Fruit fly (Drosophila melanogaster) whole organism, embryonic: Measurements from ENCODE around the gene CG32373.
A peak's percentile ranks its signal among the peaks of the same experiment; 100 is the strongest.

ENCODE experiments used
- Adf1 ChIP-seq: fragments of 200-800 bp; sonication (Bioruptor generic); IDR thresholded peaks from 2 replicates; pipeline ENCODE4 v1.3.6; 2022; ENCODE audit warnings: missing biosample characterization, missing genetic modification characterization
- Blimp-1 ChIP-seq: fragments of 200-800 bp; sonication (Bioruptor generic); optimal IDR thresholded peaks from 3 replicates; lab custom pipeline; 2018; ENCODE audit warnings: missing biosample characterization, missing genetic modification characterization, mild to moderate bottlenecking, moderate library complexity, missing genetic modification reagents
- CG10321 ChIP-seq: fragments of 200-800 bp; sonication (Bioruptor generic); IDR thresholded peaks from 2 replicates; pipeline ENCODE4 v1.3.6; 2022; ENCODE audit warnings: missing biosample characterization, missing genetic modification characterization
- CG11247 ChIP-seq: fragments of 200-800 bp; sonication (Bioruptor generic); IDR thresholded peaks from 2 replicates; pipeline ENCODE4 v1.3.6; 2022; ENCODE audit warnings: missing biosample characterization, missing genetic modification characterization
- CG11504 ChIP-seq: fragments of 200-800 bp; sonication (Bioruptor generic); optimal IDR thresholded peaks from 3 replicates; lab custom pipeline; 2019; ENCODE audit warnings: missing biosample characterization, mild to moderate bottlenecking, missing genetic modification characterization, moderate library complexity
- CG12769 ChIP-seq: fragments of 200-800 bp; sonication (Bioruptor generic); optimal IDR thresholded peaks from 2 replicates; lab custom pipeline; 2019; ENCODE audit warnings: missing biosample characterization, mild to moderate bottlenecking, missing genetic modification characterization, moderate library complexity
- CG16863 ChIP-seq: fragments of 200-800 bp; sonication (Bioruptor generic); optimal IDR thresholded peaks from 3 replicates; lab custom pipeline; 2016; ENCODE audit warnings: missing biosample characterization, missing genetic modification characterization
- CG17328 ChIP-seq: fragments of 200-800 bp; sonication (Bioruptor generic); IDR thresholded peaks from 2 replicates; pipeline ENCODE4 v1.3.6; 2022; ENCODE audit warnings: missing biosample characterization, missing genetic modification characterization
- CG2678 ChIP-seq: fragments of 200-800 bp; sonication (Bioruptor generic); optimal IDR thresholded peaks from 3 replicates; lab custom pipeline; 2019; ENCODE audit warnings: missing biosample characterization, mild to moderate bottlenecking, missing genetic modification characterization, moderate library complexity
- CG31365 ChIP-seq: fragments of 200-800 bp; sonication (Bioruptor generic); optimal IDR thresholded peaks from 2 replicates; lab custom pipeline; 2018; ENCODE audit warnings: missing biosample characterization, mild to moderate bottlenecking, missing genetic modification characterization
- CG3163 ChIP-seq: fragments of 200-800 bp; sonication (Bioruptor generic); optimal IDR thresholded peaks from 3 replicates; lab custom pipeline; 2016; ENCODE audit warnings: missing biosample characterization, missing genetic modification characterization
- CG3726 ChIP-seq: fragments of 200-800 bp; sonication (Bioruptor generic); IDR thresholded peaks from 3 replicates; pipeline ENCODE4, ENCODE4 v1.3.6; 2022; ENCODE audit warnings: missing biosample characterization, missing genetic modification characterization
- CG4360 ChIP-seq: fragments of 200-800 bp; sonication (Bioruptor generic); IDR thresholded peaks from 2 replicates; pipeline ENCODE4 v1.3.6; 2022; ENCODE audit warnings: missing biosample characterization, missing genetic modification characterization
- CG8281 ChIP-seq: fragments of 200-800 bp; sonication (Bioruptor generic); optimal IDR thresholded peaks from 2 replicates; lab custom pipeline; 2018; ENCODE audit warnings: missing biosample characterization, mild to moderate bottlenecking, missing genetic modification characterization, moderate library complexity
- CG8388 ChIP-seq: fragments of 200-800 bp; sonication (Bioruptor generic); optimal IDR thresholded peaks from 2 replicates; lab custom pipeline; 2019; ENCODE audit warnings: missing biosample characterization, mild to moderate bottlenecking, missing genetic modification characterization, moderate library complexity
- Drgx ChIP-seq: fragments of 200-800 bp; sonication (Bioruptor generic); IDR thresholded peaks from 2 replicates; pipeline ENCODE4 v1.3.6; 2022; ENCODE audit warnings: missing biosample characterization, missing genetic modification characterization
- Fer3 ChIP-seq: fragments of 200-800 bp; sonication (Bioruptor generic); optimal IDR thresholded peaks from 2 replicates; lab custom pipeline; 2018; ENCODE audit warnings: missing biosample characterization, mild to moderate bottlenecking, missing genetic modification characterization, moderate library complexity
- HLHmδ ChIP-seq: fragments of 200-800 bp; sonication (Bioruptor generic); optimal IDR thresholded peaks from 2 replicates; lab custom pipeline; 2018; ENCODE audit warnings: missing biosample characterization, mild to moderate bottlenecking, missing genetic modification characterization, moderate library complexity
- HmgD ChIP-seq: fragments of 200-800 bp; sonication (Bioruptor generic); optimal IDR thresholded peaks from 3 replicates; lab custom pipeline; 2016; ENCODE audit warnings: missing biosample characterization, missing genetic modification characterization
- Med ChIP-seq: fragments of 200-800 bp; sonication (Bioruptor generic); peaks from one replicate; lab custom pipeline; 2016; ENCODE audit warnings: missing biosample characterization, missing genetic modification characterization, mild to moderate bottlenecking, inconsistent platforms, moderate library complexity
- NFAT ChIP-seq: fragments of 200-800 bp; sonication (Bioruptor generic); IDR thresholded peaks from 2 replicates; pipeline ENCODE4 v1.3.6; 2022; ENCODE audit warnings: missing biosample characterization, missing genetic modification characterization
- Pdp1 ChIP-seq, 2 experiments: fragments of 200-800 bp; sonication (Bioruptor generic); optimal IDR thresholded peaks; 3 replicates each; lab custom pipeline; 2016; ENCODE audit warnings: missing biosample characterization in 2 of 2, missing genetic modification characterization in 2 of 2, mild to moderate bottlenecking in 1 of 2, moderate library complexity in 1 of 2
- Rfx ChIP-seq: fragments of 200-800 bp; sonication (Bioruptor generic); IDR thresholded peaks from 2 replicates; pipeline ENCODE4 v1.3.6; 2022; ENCODE audit warnings: missing biosample characterization, missing genetic modification characterization
- Trl ChIP-seq, 3 experiments: fragments of >200 bp in 2 of 3; fragments of 200-800 bp in 1 of 3; sonication (Bioruptor generic) in 1 of 3; optimal IDR thresholded peaks; 2 replicates in 1 of 3; 3 replicates in 2 of 3; lab custom pipeline; 2016 to 2017; ENCODE audit warnings: missing biosample characterization in 1 of 3, missing genetic modification characterization in 1 of 3
- Xrp1 ChIP-seq: fragments of 200-800 bp; sonication (Bioruptor generic); IDR thresholded peaks from 2 replicates; pipeline ENCODE4 v1.3.6; 2022; ENCODE audit warnings: missing biosample characterization, missing genetic modification characterization
- gem ChIP-seq: fragments of 200-800 bp; sonication (Bioruptor generic); optimal IDR thresholded peaks from 2 replicates; lab custom pipeline; 2019; ENCODE audit warnings: missing biosample characterization, mild to moderate bottlenecking, missing genetic modification characterization, moderate library complexity
- hbn ChIP-seq: fragments of 200-800 bp; sonication (Bioruptor generic); IDR thresholded peaks from 2 replicates; pipeline ENCODE4 v1.3.6; 2022; ENCODE audit warnings: missing biosample characterization, missing genetic modification characterization; ENCODE audit not compliant: partially characterized antibody
- hkb ChIP-seq, 2 experiments: fragments of 200-800 bp in 1 of 2; fragments of >200 bp in 1 of 2; sonication (Bioruptor generic) in 1 of 2; IDR thresholded peaks in 1 of 2; optimal IDR thresholded peaks in 1 of 2; 2 replicates each; pipeline versions ENCODE4 v1.3.6 to Lab custom; 2017 to 2022; ENCODE audit warnings: missing biosample characterization in 1 of 2, missing genetic modification characterization in 1 of 2
- ind ChIP-seq: fragments of 200-800 bp; sonication (Bioruptor generic); optimal IDR thresholded peaks from 3 replicates; lab custom pipeline; 2016; ENCODE audit warnings: missing biosample characterization, missing genetic modification characterization
- lbe ChIP-seq: fragments of 200-800 bp; sonication (Bioruptor generic); optimal IDR thresholded peaks from 2 replicates; lab custom pipeline; 2016; ENCODE audit warnings: missing biosample characterization, mild to moderate bottlenecking, missing genetic modification characterization
- lmd ChIP-seq: fragments of 200-800 bp; sonication (Bioruptor generic); IDR thresholded peaks from 2 replicates; pipeline ENCODE4 v1.3.6; 2022; ENCODE audit warnings: missing biosample characterization, missing genetic modification characterization
- mirr ChIP-seq: fragments of 200-800 bp; sonication (Bioruptor generic); optimal IDR thresholded peaks from 3 replicates; lab custom pipeline; 2018; ENCODE audit warnings: missing biosample characterization, mild to moderate bottlenecking, missing genetic modification characterization
- row ChIP-seq: fragments of 200-800 bp; sonication (Bioruptor generic); IDR thresholded peaks from 3 replicates; pipeline ENCODE4 v1.3.6; 2022; ENCODE audit warnings: missing biosample characterization, missing genetic modification characterization
- scrt ChIP-seq: fragments of 200-800 bp; sonication (Bioruptor generic); optimal IDR thresholded peaks from 2 replicates; lab custom pipeline; 2018; ENCODE audit warnings: missing biosample characterization, mild to moderate bottlenecking, missing genetic modification characterization, moderate library complexity
- sens ChIP-seq: fragments of 200-800 bp; sonication (Bioruptor generic); peaks from one replicate; lab custom pipeline; 2016; ENCODE audit warnings: missing biosample characterization, missing genetic modification characterization
- so ChIP-seq: fragments of 200-800 bp; sonication (Bioruptor generic); IDR thresholded peaks from 3 replicates; pipeline ENCODE4 v1.3.6; 2022; ENCODE audit warnings: missing biosample characterization, missing genetic modification characterization
- sqz ChIP-seq: fragments of 200-800 bp; sonication (Bioruptor generic); optimal IDR thresholded peaks from 3 replicates; lab custom pipeline; 2018; ENCODE audit warnings: missing biosample characterization, mild to moderate bottlenecking, missing genetic modification characterization
- sr ChIP-seq: fragments of 200-800 bp; sonication (Bioruptor generic); IDR thresholded peaks from 3 replicates; pipeline ENCODE4 v1.3.6; 2022; ENCODE audit warnings: missing biosample characterization, missing genetic modification characterization
- tio ChIP-seq: fragments of 200-800 bp; sonication (Bioruptor generic); optimal IDR thresholded peaks from 2 replicates; lab custom pipeline; 2017; ENCODE audit warnings: missing biosample characterization, missing genetic modification characterization, inconsistent platforms
- twi ChIP-seq: fragments of 200-800 bp; optimal IDR thresholded peaks from 2 replicates; lab custom pipeline; 2019; ENCODE audit warnings: missing biosample characterization, mild to moderate bottlenecking, missing genetic modification characterization, moderate library complexity
- tx ChIP-seq: fragments of 200-800 bp; sonication (Bioruptor generic); optimal IDR thresholded peaks from 2 replicates; lab custom pipeline; 2016; ENCODE audit warnings: missing biosample characterization, missing genetic modification characterization
- vvl ChIP-seq: fragments of 200-800 bp; sonication (Bioruptor generic); IDR thresholded peaks from 2 replicates; pipeline ENCODE4 v1.3.6; 2022; ENCODE audit warnings: missing biosample characterization, missing genetic modification characterization
- zfh2 ChIP-seq: fragments of 200-800 bp; sonication (Bioruptor generic); optimal IDR thresholded peaks from 2 replicates; lab custom pipeline; 2016; ENCODE audit warnings: missing biosample characterization, missing genetic modification characterization

CG32373 gene

dm6 chr3L:7786989-7787388, 136.6 kb downstream of the CG32373 start:
- TF ChIP-seq NFAT (GFP tag; lab: Robert Waterston, UW) (no peak), CG16863 (no peak), sr (GFP tag; lab: Robert Waterston, UW) (peak; percentile 55; the same call in 1 of the 3 replicates), CG11247 (GFP tag; lab: Robert Waterston, UW) (0 out of 2 replicates have a peak, but pooled peaks have one; percentile 15), Med (GFP tag; lab: Kevin White, UChicago) (peak; percentile 44), sens (GFP tag; lab: Kevin White, UChicago) (peak; percentile 14), so (0 out of 3 replicates have a peak, but pooled peaks have one; percentile 60), CG12769 (tag; lab: Kevin White, UChicago) (peak; percentile 52), twi (tag; lab: Kevin White, UChicago) (peak; percentile 18), HLHmδ (GFP tag; lab: Kevin White, UChicago) (no peak)

dm6 chr3L:7787788-7788406, 137.5 kb downstream of the CG32373 start:
- TF ChIP-seq CG3163 (GFP tag; lab: Kevin White, UChicago) (peak; percentile 88), CG11504 (tag; lab: Kevin White, UChicago) (peak; percentile 13), Med (GFP tag; lab: Kevin White, UChicago) (peak; percentile 59), scrt (GFP tag; lab: Kevin White, UChicago) (peak; percentile 76), Pdp1 (GFP tag; optimal IDR thresholded peaks at IDR 0.05; lab: Kevin White, UChicago) (peak in 1 of 2 experiments; percentile 67), Trl (optimal IDR thresholded peaks at IDR 0.05; lab: Kevin White, UChicago) (peak; percentile 46 to 65), Trl (GFP tag; optimal IDR thresholded peaks at IDR 0.05; lab: Kevin White, UChicago) (no peak), Rfx (no peak), Adf1 (peak; percentile 59; the same call in 1 of the 2 replicates), sqz (peak; percentile 71), CG4360 (GFP tag; lab: Robert Waterston, UW) (no peak), CG8388 (GFP tag; lab: Kevin White, UChicago) (no peak)

dm6 chr3L:7790224-7790623, 139.9 kb downstream of the CG32373 start:
- TF ChIP-seq CG10321 (GFP tag; lab: Robert Waterston, UW) (0 out of 2 replicates have a peak, but pooled peaks have one; percentile 17), zfh2 (no peak), CG4360 (GFP tag; lab: Robert Waterston, UW) (peak; percentile 38; the same call in 1 of the 2 replicates), HmgD (GFP tag; lab: Kevin White, UChicago) (no peak), Med (GFP tag; lab: Kevin White, UChicago) (peak; percentile 39), Pdp1 (GFP tag; optimal IDR thresholded peaks at IDR 0.05; lab: Kevin White, UChicago) (peak in 1 of 2 experiments; percentile 22)

- TF ChIP-seq hkb (optimal IDR thresholded peaks at IDR 0.05; lab: Kevin White, UChicago), result no peak
- peak; percentile 24; the same call in 1 of the 2 replicates for TF ChIP-seq hkb (GFP tag; IDR thresholded peaks at IDR 0.05; lab: Robert Waterston, UW)
- TF ChIP-seq Xrp1 (GFP tag; lab: Robert Waterston, UW), result peak; percentile 54; the same call in 1 of the 2 replicates
- peak; percentile 26 for TF ChIP-seq ind (GFP tag; lab: Kevin White, UChicago)
- no peak for TF ChIP-seq CG8281 (tag; lab: Kevin White, UChicago)
- TF ChIP-seq lbe (GFP tag; lab: Kevin White, UChicago), result peak; percentile 94
- TF ChIP-seq Drgx, result peak; percentile 42; the same call in 1 of the 2 replicates
- TF ChIP-seq Fer3 (tag; lab: Kevin White, UChicago), result peak; percentile 2
- peak; percentile 43 for TF ChIP-seq lmd (GFP tag; lab: Robert Waterston, UW)
- peak; percentile 5 for TF ChIP-seq CG2678 (tag; lab: Kevin White, UChicago)
- TF ChIP-seq tx (GFP tag; lab: Kevin White, UChicago), result no peak
- TF ChIP-seq Blimp-1 (GFP tag; lab: Kevin White, UChicago), result peak; percentile 48
- 0 out of 3 replicates have a peak, but pooled peaks have one; percentile 34 for TF ChIP-seq row (GFP tag; lab: Robert Waterston, UW)
- peak; percentile 32; the same call in 1 of the 2 replicates for TF ChIP-seq vvl (GFP tag; lab: Robert Waterston, UW)
- TF ChIP-seq sens (GFP tag; lab: Kevin White, UChicago), result peak; percentile 35
- no peak for TF ChIP-seq hbn (GFP tag; lab: Robert Waterston, UW)
- no peak for TF ChIP-seq CG31365
- TF ChIP-seq CG17328 (GFP tag; lab: Robert Waterston, UW), result 0 out of 2 replicates have a peak, but pooled peaks have one; percentile 18
- peak; percentile 3 for TF ChIP-seq tio (GFP tag; lab: Kevin White, UChicago)
- TF ChIP-seq mirr, result no peak
- peak; percentile 26 for TF ChIP-seq gem (tag; lab: Kevin White, UChicago)
- TF ChIP-seq CG3726 (GFP tag; lab: Robert Waterston, UW), result 0 out of 3 replicates have a peak, but pooled peaks have one; percentile 37
Observed at dm6 chr3L:7792249-7792648, 141.9 kb downstream of the CG32373 start.
